Worm (Caenorhabditis elegans): ENCODE results near the gene unc-119.

DNA sequence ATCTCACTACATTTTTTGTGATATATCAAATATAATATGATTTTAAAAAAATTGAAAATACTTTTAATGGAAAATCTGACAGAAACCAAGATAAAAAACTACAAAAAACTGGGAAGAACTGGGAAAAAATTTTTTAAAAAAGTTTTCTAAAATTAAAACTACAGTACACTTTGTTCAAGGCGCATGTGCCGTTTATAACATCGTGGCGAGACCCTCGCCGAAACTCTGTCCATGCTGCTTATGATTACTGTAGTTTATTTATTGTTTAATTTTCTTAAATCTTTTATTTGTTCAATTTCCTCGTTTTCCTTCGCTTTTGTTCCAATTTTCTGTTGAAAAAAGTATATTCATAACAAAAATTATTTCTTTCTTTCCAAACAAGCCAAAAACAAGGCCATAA, 21.0 kb upstream of the unc-119 start, which contains the start of gene athp-1:
- TF ChIP-seq ztf-11 (tag; optimal IDR thresholded peaks at IDR 0.05): no peak
- no peak for TF ChIP-seq elt-1 (tag; optimal IDR thresholded peaks at IDR 0.05; ENCODE audit: borderline replicate concordance, insufficient read depth)
- TF ChIP-seq nhr-76 (tag; optimal IDR thresholded peaks at IDR 0.05): no peak
- TF ChIP-seq tbx-8 (GFP tag; optimal IDR thresholded peaks at IDR 0.05): no peak
- TF ChIP-seq unc-62 (GFP tag; optimal IDR thresholded peaks at IDR 0.05): no peak
- TF ChIP-seq nhr-237 (tag; optimal IDR thresholded peaks at IDR 0.05): no peak
- no peak for TF ChIP-seq pha-4 (tag; optimal IDR thresholded peaks at IDR 0.05)
- no peak for TF ChIP-seq nhr-12 (tag; optimal IDR thresholded peaks at IDR 0.05)
- no peak for TF ChIP-seq lin-13 (tag; optimal IDR thresholded peaks at IDR 0.05)
- no peak for TF ChIP-seq lin-32 (GFP tag; optimal IDR thresholded peaks at IDR 0.05)
- TF ChIP-seq lsy-2 (tag; optimal IDR thresholded peaks at IDR 0.05): no peak
- no peak for TF ChIP-seq snpc-4 (tag; optimal IDR thresholded peaks at IDR 0.05)
- TF ChIP-seq ces-1 (GFP tag; optimal IDR thresholded peaks at IDR 0.05): no peak
